Fruit fly (Drosophila melanogaster): ENCODE data around the gene CG12516.

DNA sequence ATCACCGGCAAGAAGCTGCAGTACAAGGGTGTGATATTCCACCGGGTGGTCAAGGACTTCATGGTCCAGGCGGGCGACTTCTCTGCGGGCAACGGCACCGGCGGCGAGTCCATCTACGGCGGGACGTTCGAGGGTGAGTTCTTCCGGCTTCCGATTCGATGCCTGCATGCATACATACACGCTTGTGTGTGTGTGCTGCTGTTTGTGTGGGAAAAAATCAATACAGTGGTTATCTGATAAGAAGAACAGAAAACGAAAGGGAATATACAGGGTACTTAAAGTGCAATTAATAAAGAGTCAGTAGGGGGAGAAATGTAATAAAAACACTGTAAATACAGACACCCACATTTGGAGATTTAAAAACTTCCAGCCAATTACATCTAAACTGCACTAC, 36.2 kb upstream of the CG12516 start:
- TF ChIP-seq usp (GFP tag; optimal IDR thresholded peaks at IDR 0.05) (no peak), CG8478 (optimal IDR thresholded peaks at IDR 0.05) (no peak), pan (optimal IDR thresholded peaks at IDR 0.05) (no peak), Dll (optimal IDR thresholded peaks at IDR 0.05) (no peak), EcR (GFP tag; optimal IDR thresholded peaks at IDR 0.05) (no peak), psq (optimal IDR thresholded peaks at IDR 0.05) (no peak)

Data from whole organism.